Fruit fly (Drosophila melanogaster) whole organism, adult: ENCODE results near the gene Acp29AB.

Experiments
- CG11617 ChIP-seq: fragments of 200-800 bp; sonication (Bioruptor generic); optimal IDR thresholded peaks from 2 replicates; lab custom pipeline; 2017; ENCODE audit warnings: mild to moderate bottlenecking, missing biosample characterization, missing genetic modification reagents, missing genetic modification characterization
- CG33017 ChIP-seq: fragments of 200-800 bp; sonication (Bioruptor generic); optimal IDR thresholded peaks from 2 replicates; lab custom pipeline; 2018; ENCODE audit warnings: missing biosample characterization, mild to moderate bottlenecking, missing genetic modification characterization, moderate library complexity
- CG7045 ChIP-seq: fragments of 200-800 bp; sonication (Bioruptor generic); optimal IDR thresholded peaks from 2 replicates; lab custom pipeline; 2017; ENCODE audit warnings: missing biosample characterization, mild to moderate bottlenecking, missing genetic modification characterization
- Crg-1 ChIP-seq: fragments of 200-800 bp; sonication (Bioruptor generic); optimal IDR thresholded peaks from 2 replicates; lab custom pipeline; 2016; ENCODE audit warnings: missing biosample characterization, missing genetic modification characterization
- bab1 ChIP-seq: fragments of 200-800 bp; sonication (Bioruptor generic); optimal IDR thresholded peaks from 3 replicates; lab custom pipeline; 2019; ENCODE audit warnings: missing biosample characterization, mild to moderate bottlenecking, missing genetic modification characterization, moderate library complexity
- cic ChIP-seq: fragments of 200-800 bp; sonication (Bioruptor generic); optimal IDR thresholded peaks from 2 replicates; lab custom pipeline; 2017; ENCODE audit warnings: missing biosample characterization, mild to moderate bottlenecking, missing genetic modification characterization, moderate library complexity
- kay ChIP-seq: fragments of 200-800 bp; sonication (Bioruptor generic); peaks from one replicate; lab custom pipeline; 2016; ENCODE audit warnings: missing biosample characterization, missing genetic modification characterization, borderline replicate concordance

DNA sequence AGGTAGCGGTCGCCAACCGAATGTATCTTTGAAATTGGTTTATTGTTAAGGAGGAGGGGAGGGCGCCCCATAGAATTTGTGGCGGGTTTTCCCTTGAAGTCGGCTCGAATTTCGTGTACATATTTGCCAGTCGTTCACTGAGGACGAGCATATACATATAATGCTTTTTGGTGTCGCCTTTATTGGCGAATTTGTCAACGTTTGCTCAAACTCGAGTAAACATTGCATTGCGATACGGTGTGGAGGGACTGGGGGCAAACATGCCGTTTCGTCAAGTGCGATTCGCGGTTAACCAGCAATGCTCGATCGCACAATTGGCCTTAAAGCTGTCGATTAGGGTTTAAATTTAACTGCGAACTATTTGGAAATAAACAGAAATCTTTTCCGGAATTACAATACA lies 24.5 kb upstream of the Acp29AB start:
- no peak for TF ChIP-seq CG33017
- TF ChIP-seq Crg-1 (GFP tag; lab: Kevin White, UChicago), result no peak
- no peak for TF ChIP-seq cic (GFP tag; lab: Kevin White, UChicago)
- TF ChIP-seq bab1 (GFP tag; lab: Kevin White, UChicago), result no peak
- no peak for TF ChIP-seq CG11617
- TF ChIP-seq kay, result no peak
- TF ChIP-seq CG7045 (GFP tag; lab: Kevin White, UChicago), result no peak
